Fruit fly (Drosophila melanogaster): ENCODE results near the gene CG18789.
"Not testable (repeated sequence)": the region's sequence is repeated elsewhere in the genome, so short reads cannot be mapped to it uniquely, and the experiment has no call there.

DNA sequence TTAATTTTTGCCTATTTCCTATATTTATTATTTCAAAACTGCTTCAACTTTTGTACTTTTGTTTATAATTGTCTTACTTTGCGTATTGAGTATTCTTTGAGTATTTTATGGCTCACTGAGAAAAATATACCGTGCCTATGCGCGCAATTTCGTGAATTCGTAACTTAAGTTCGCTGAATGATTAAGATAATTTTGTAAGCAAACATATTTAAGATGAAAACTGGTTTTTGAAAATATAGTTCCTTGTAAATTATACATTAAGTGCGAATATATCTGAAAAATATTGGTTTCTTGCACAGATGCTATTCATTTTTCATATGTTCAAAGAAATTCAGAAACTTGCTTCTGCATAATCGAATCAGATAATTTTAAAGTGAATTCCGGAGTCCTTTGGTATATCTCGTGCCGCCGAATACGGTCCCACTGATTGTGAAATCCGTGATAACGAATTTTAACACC lies at the start of gene CG18789, which contains the start of gene Qtzl:
- not testable (repeated sequence) for TF ChIP-seq usp (GFP tag; optimal IDR thresholded peaks at IDR 0.05); Hnf4 (GFP tag; optimal IDR thresholded peaks at IDR 0.05); Abd-B (GFP tag; optimal IDR thresholded peaks at IDR 0.05); Jra (GFP tag; optimal IDR thresholded peaks at IDR 0.05); Myc (optimal IDR thresholded peaks at IDR 0.05); Vsx2 (GFP tag; optimal IDR thresholded peaks at IDR 0.05; ENCODE audit: partially characterized antibody); woc (GFP tag; optimal IDR thresholded peaks at IDR 0.05); lola (GFP tag; optimal IDR thresholded peaks at IDR 0.05); GATAd (GFP tag; optimal IDR thresholded peaks at IDR 0.05); Mio (GFP tag; optimal IDR thresholded peaks at IDR 0.05); ey (GFP tag; optimal IDR thresholded peaks at IDR 0.05)

Measured in whole organism, wandering third instar larva.